Worm (Caenorhabditis elegans) whole organism, late embryonic: ENCODE results near the gene B0303.4.

Source experiments
- C08G9.2 ChIP-seq: sonication (generic microtip); optimal IDR thresholded peaks from 2 replicates; lab custom pipeline; 2016; ENCODE audit warnings: mild to moderate bottlenecking, missing genetic modification characterization, moderate library complexity, missing compliant biosample characterization
- F13H6.1 ChIP-seq: sonication (generic microtip); optimal IDR thresholded peaks from 2 replicates; lab custom pipeline; 2016; ENCODE audit warnings: missing genetic modification characterization, missing compliant biosample characterization
- K02D7.2 ChIP-seq: sonication (generic microtip); optimal IDR thresholded peaks from 2 replicates; lab custom pipeline; 2017; ENCODE audit warnings: mild to moderate bottlenecking, missing genetic modification characterization, missing compliant biosample characterization
- Y22D7AL.16 ChIP-seq: sonication (generic microtip); optimal IDR thresholded peaks from 2 replicates; lab custom pipeline; 2016; ENCODE audit warnings: missing genetic modification characterization, missing compliant biosample characterization
- ahr-1 ChIP-seq: sonication (generic microtip); optimal IDR thresholded peaks from 2 replicates; lab custom pipeline; 2016; ENCODE audit warnings: missing genetic modification characterization, missing compliant biosample characterization
- ceh-14 ChIP-seq: sonication (generic microtip); optimal IDR thresholded peaks from 2 replicates; lab custom pipeline; 2016; ENCODE audit warnings: missing genotype, missing genetic modification characterization, missing compliant biosample characterization
- ceh-18 ChIP-seq: sonication (generic microtip); optimal IDR thresholded peaks from 2 replicates; lab custom pipeline; 2016; ENCODE audit warnings: missing genetic modification characterization, missing compliant biosample characterization
- ceh-19 ChIP-seq: fragments of 200-800 bp; sonication (Bioruptor generic); optimal IDR thresholded peaks from 2 replicates; lab custom pipeline; 2018; ENCODE audit warnings: mild to moderate bottlenecking, missing genetic modification characterization, missing compliant biosample characterization
- ceh-2 ChIP-seq: sonication (generic microtip); optimal IDR thresholded peaks from 2 replicates; lab custom pipeline; 2016; ENCODE audit warnings: missing genotype, missing genetic modification characterization, missing compliant biosample characterization
- ceh-22 ChIP-seq: sonication (generic microtip); optimal IDR thresholded peaks from 2 replicates; lab custom pipeline; 2017; ENCODE audit warnings: missing biosample characterization, missing genetic modification characterization
- ceh-24 ChIP-seq: sonication (generic microtip); optimal IDR thresholded peaks from 2 replicates; lab custom pipeline; 2016; ENCODE audit warnings: mild to moderate bottlenecking, missing genetic modification characterization, missing compliant biosample characterization
- ceh-30 ChIP-seq: fragments of 150-350 bp; optimal IDR thresholded peaks from 2 replicates; lab custom pipeline; 2014; ENCODE audit warnings: missing biosample characterization, missing genetic modification characterization
- ceh-31 ChIP-seq: sonication (generic microtip); optimal IDR thresholded peaks from 2 replicates; lab custom pipeline; 2016; ENCODE audit warnings: missing genetic modification characterization, missing compliant biosample characterization
- ceh-34 ChIP-seq: sonication (generic microtip); optimal IDR thresholded peaks from 2 replicates; lab custom pipeline; 2016; ENCODE audit warnings: mild to moderate bottlenecking, missing genetic modification characterization, missing compliant biosample characterization
- ceh-45 ChIP-seq: fragments of 200-800 bp; sonication (Bioruptor generic); IDR thresholded peaks from 2 replicates; pipeline ENCODE4 v1.3.6; 2022; ENCODE audit warnings: missing genetic modification reagents, missing genetic modification characterization, missing compliant biosample characterization
- ceh-48 ChIP-seq: sonication (generic microtip); optimal IDR thresholded peaks from 2 replicates; lab custom pipeline; 2016; ENCODE audit warnings: missing genetic modification characterization, inconsistent platforms, missing compliant biosample characterization
- ceh-6 ChIP-seq: fragments of 200-800 bp; sonication (Bioruptor generic); optimal IDR thresholded peaks from 2 replicates; lab custom pipeline; 2018; ENCODE audit warnings: mild to moderate bottlenecking, missing genetic modification characterization, missing compliant biosample characterization
- ceh-9 ChIP-seq: sonication (generic microtip); optimal IDR thresholded peaks from 2 replicates; lab custom pipeline; 2016; ENCODE audit warnings: mild to moderate bottlenecking, missing genetic modification characterization, inconsistent platforms, missing compliant biosample characterization
- che-1 ChIP-seq: sonication (generic microtip); optimal IDR thresholded peaks from 2 replicates; lab custom pipeline; 2016; ENCODE audit warnings: mild to moderate bottlenecking, missing genetic modification characterization, missing compliant biosample characterization
- elt-4 ChIP-seq: sonication (generic microtip); optimal IDR thresholded peaks from 2 replicates; lab custom pipeline; 2016; ENCODE audit warnings: missing genetic modification characterization, missing compliant biosample characterization
- ets-4 ChIP-seq: sonication (generic microtip); optimal IDR thresholded peaks from 2 replicates; lab custom pipeline; 2016; ENCODE audit warnings: missing genetic modification characterization, missing compliant biosample characterization
- fax-1 ChIP-seq: sonication (generic microtip); optimal IDR thresholded peaks from 2 replicates; lab custom pipeline; 2016; ENCODE audit warnings: missing genotype, missing genetic modification characterization, missing compliant biosample characterization
- hlh-15 ChIP-seq: sonication (generic microtip); optimal IDR thresholded peaks from 2 replicates; lab custom pipeline; 2016; ENCODE audit warnings: missing genetic modification characterization, missing compliant biosample characterization
- hlh-30 ChIP-seq: sonication (generic microtip); optimal IDR thresholded peaks from 2 replicates; lab custom pipeline; 2017; ENCODE audit warnings: antibody characterized with exemption, missing genetic modification characterization, missing compliant biosample characterization; ENCODE audit not compliant: insufficient read depth
- hlh-8 ChIP-seq: sonication (generic microtip); optimal IDR thresholded peaks from 2 replicates; lab custom pipeline; 2016; ENCODE audit warnings: missing genotype, missing genetic modification characterization, missing compliant biosample characterization
- nfya-1 ChIP-seq: sonication (generic microtip); optimal IDR thresholded peaks from 2 replicates; lab custom pipeline; 2017; ENCODE audit warnings: missing genetic modification characterization, mild to moderate bottlenecking, missing compliant biosample characterization, antibody characterized with exemption, moderate library complexity
- nhr-232 ChIP-seq: sonication (generic microtip); optimal IDR thresholded peaks from 2 replicates; lab custom pipeline; 2016; ENCODE audit warnings: missing genetic modification characterization, missing compliant biosample characterization
- odd-2 ChIP-seq: sonication (generic microtip); optimal IDR thresholded peaks from 2 replicates; lab custom pipeline; 2017; ENCODE audit warnings: antibody characterized with exemption, mild to moderate bottlenecking, missing genetic modification characterization, missing compliant biosample characterization
- pat-9 ChIP-seq: fragments of 200-800 bp; sonication (Bioruptor generic); optimal IDR thresholded peaks from 2 replicates; lab custom pipeline; 2018; ENCODE audit warnings: mild to moderate bottlenecking, missing genetic modification characterization, moderate library complexity, missing compliant biosample characterization
- pqm-1 ChIP-seq: sonication (generic microtip); optimal IDR thresholded peaks from 2 replicates; lab custom pipeline; 2016; ENCODE audit warnings: missing genetic modification characterization, missing compliant biosample characterization
- pros-1 ChIP-seq: fragments of 150-350 bp; optimal IDR thresholded peaks from 2 replicates; lab custom pipeline; 2014; ENCODE audit warnings: missing biosample characterization, missing genetic modification reagents, missing genetic modification characterization
- rnt-1 ChIP-seq: sonication (generic microtip); optimal IDR thresholded peaks from 2 replicates; lab custom pipeline; 2016; ENCODE audit warnings: missing genetic modification characterization, missing compliant biosample characterization
- sox-4 ChIP-seq: sonication (generic microtip); optimal IDR thresholded peaks from 2 replicates; lab custom pipeline; 2017; ENCODE audit warnings: mild to moderate bottlenecking, missing genetic modification characterization, inconsistent platforms, missing compliant biosample characterization
- syd-9 ChIP-seq: sonication (generic microtip); optimal IDR thresholded peaks from 2 replicates; lab custom pipeline; 2016; ENCODE audit warnings: mild to moderate bottlenecking, missing genetic modification characterization, moderate library complexity, missing compliant biosample characterization
- tbx-7 ChIP-seq: sonication (generic microtip); optimal IDR thresholded peaks from 2 replicates; lab custom pipeline; 2016; ENCODE audit warnings: missing genotype, missing genetic modification characterization, missing compliant biosample characterization
- unc-3 ChIP-seq, 2 experiments: fragments of 200-800 bp in 1 of 2; sonication (Bioruptor generic) in 1 of 2; sonication (generic microtip) in 1 of 2; conservative IDR thresholded peaks in 1 of 2; optimal IDR thresholded peaks in 1 of 2; 2 replicates each; pipeline versions ENCODE4 v1.3.6 to Lab custom; 2016 to 2022; ENCODE audit warnings: missing compliant biosample characterization in 2 of 2, missing genetic modification characterization in 2 of 2, missing genetic modification reagents in 1 of 2
- unc-42 ChIP-seq: sonication (generic microtip); optimal IDR thresholded peaks from 2 replicates; lab custom pipeline; 2016; ENCODE audit warnings: missing genotype, missing genetic modification characterization, missing compliant biosample characterization
- unc-86 ChIP-seq: sonication (generic microtip); optimal IDR thresholded peaks from 2 replicates; lab custom pipeline; 2016; ENCODE audit warnings: missing genetic modification characterization, missing compliant biosample characterization

The B0303.4 gene

DNA sequence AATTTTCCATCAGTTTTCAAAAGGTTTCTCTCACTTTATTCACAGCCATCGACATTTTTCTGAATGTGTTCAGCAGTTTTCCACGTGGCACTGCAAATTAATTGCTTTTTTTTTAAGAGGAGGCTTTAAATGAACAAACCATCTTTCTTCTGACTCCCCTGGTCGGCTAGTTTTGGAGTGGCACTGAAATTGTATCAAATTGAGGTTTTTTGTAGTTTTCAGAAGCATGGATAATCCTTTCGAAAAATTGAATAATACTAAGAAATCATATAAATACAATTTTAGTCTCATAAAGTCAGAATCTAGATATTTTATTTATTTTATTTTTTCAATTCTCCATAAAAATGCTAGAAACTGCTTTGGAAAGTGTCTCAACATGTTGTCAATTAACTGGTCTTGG lies 15.1 kb downstream of the B0303.4 start, which contains the start of gene B0303.16:
B0303.16 (plus strand) TSS at position 301 of the 400 bp plus-strand sequence.
- no peak for TF ChIP-seq ceh-6

DNA sequence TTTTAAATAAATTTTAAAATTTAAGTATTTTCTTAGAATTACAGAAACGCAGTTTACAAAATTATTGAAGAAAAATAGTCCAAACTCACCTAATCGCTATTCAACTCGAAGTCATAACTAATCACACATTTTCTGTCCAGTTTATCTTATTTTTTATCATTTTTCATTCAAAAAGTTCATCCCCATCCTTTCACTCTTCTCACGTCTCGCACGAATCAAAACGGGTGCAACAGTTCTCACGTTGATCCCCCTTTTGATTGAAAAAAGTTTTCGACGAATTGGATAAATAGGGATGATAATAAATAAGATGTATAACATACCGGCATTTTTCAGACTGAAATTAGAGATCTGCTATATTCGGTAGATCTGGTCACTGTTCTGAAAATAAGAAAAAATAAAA lies 20.1 kb downstream of the B0303.4 start:
- TF ChIP-seq ceh-48 (tag; lab: Kevin White, UChicago), result no peak
- no peak for TF ChIP-seq ceh-24 (tag; lab: Kevin White, UChicago)
- TF ChIP-seq fax-1 (tag; lab: Kevin White, UChicago), result no peak
- TF ChIP-seq F13H6.1 (tag; lab: Kevin White, UChicago), result no peak
- TF ChIP-seq ceh-14 (tag; lab: Kevin White, UChicago), result no peak
- no peak for TF ChIP-seq ceh-6

DNA sequence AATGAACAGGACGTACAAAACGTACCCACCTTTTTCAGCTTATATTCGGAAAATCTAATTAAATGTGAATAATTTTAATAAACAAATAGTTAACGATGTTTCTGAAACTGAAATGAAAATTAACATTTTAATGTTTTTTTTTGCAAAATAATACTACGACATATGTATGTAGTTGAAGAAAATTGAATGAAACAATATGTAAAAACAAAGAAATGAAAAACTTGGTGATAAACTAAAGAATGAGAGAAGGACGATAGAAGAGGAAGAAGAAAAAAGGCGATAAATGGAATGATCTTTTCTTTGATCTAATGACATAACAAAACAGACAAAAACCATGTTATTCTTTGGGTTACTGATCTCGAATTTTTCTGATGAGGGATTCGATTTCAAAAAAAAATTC lies 20.7 kb downstream of the B0303.4 start, which contains the start of gene B0303.11:
B0303.11 (minus strand) TSS at position 101 of the 400 bp plus-strand sequence.
- no peak for TF ChIP-seq odd-2
- no peak for TF ChIP-seq rnt-1 (tag; lab: Kevin White, UChicago)
- no peak for TF ChIP-seq ets-4 (tag; lab: Kevin White, UChicago)
- TF ChIP-seq ceh-19, result no peak
- TF ChIP-seq K02D7.2 (tag; lab: Kevin White, UChicago), result no peak
- no peak for TF ChIP-seq unc-86
- no peak for TF ChIP-seq nhr-232 (tag; lab: Kevin White, UChicago)
- no peak for TF ChIP-seq ceh-34 (tag; lab: Kevin White, UChicago)
- no peak for TF ChIP-seq ceh-18 (tag; lab: Kevin White, UChicago)
- no peak for TF ChIP-seq nfya-1 (tag; lab: Kevin White, UChicago)
- TF ChIP-seq hlh-8 (tag; lab: Kevin White, UChicago), result no peak
- no peak for TF ChIP-seq sox-4 (tag; lab: Kevin White, UChicago)
- TF ChIP-seq tbx-7 (tag; lab: Kevin White, UChicago), result no peak
- TF ChIP-seq pqm-1 (tag; lab: Kevin White, UChicago), result no peak
- no peak for TF ChIP-seq hlh-30 (tag; lab: Kevin White, UChicago)
- no peak for TF ChIP-seq unc-3 (GFP tag; conservative IDR thresholded peaks at IDR 0.05; lab: Robert Waterston, UW)
- no peak for TF ChIP-seq unc-3 (tag; optimal IDR thresholded peaks at IDR 0.05; lab: Kevin White, UChicago)
- no peak for TF ChIP-seq elt-4 (tag; lab: Kevin White, UChicago)
- TF ChIP-seq hlh-15 (tag; lab: Kevin White, UChicago), result no peak
- no peak for TF ChIP-seq pros-1

DNA sequence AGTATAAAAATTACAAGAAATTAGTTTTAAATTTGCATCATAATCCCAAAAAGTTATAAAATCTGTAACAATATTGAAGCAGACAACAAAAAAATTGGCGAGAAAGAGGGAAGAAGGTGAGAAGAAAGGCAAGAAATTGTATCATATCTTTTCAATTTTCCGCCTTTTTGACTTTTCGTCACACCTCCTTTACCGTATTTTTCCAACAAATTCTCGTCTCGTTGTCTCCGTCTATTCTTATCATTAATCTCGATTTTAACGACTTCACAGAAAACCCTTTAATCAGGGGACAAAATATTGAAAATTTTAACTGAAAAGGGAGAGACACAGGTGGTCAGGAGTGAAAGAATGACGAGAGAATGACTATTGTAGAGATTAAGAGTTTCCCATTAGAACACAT lies 23.3 kb downstream of the B0303.4 start:
- TF ChIP-seq ceh-22 (tag; lab: Kevin White, UChicago), result no peak
- no peak for TF ChIP-seq Y22D7AL.16
- TF ChIP-seq hlh-8 (tag; lab: Kevin White, UChicago), result no peak
- no peak for TF ChIP-seq nfya-1 (tag; lab: Kevin White, UChicago)
- TF ChIP-seq hlh-30 (tag; lab: Kevin White, UChicago), result no peak
- no peak for TF ChIP-seq ceh-30 (tag; lab: Kevin White, UChicago)
- TF ChIP-seq ceh-9, result no peak
- TF ChIP-seq ceh-45 (GFP tag; lab: Robert Waterston, UW), result no peak
- TF ChIP-seq ceh-31 (tag; lab: Kevin White, UChicago), result no peak
- TF ChIP-seq ahr-1 (tag; lab: Kevin White, UChicago), result no peak
- TF ChIP-seq syd-9 (tag; lab: Kevin White, UChicago), result no peak
- no peak for TF ChIP-seq F13H6.1 (tag; lab: Kevin White, UChicago)
- TF ChIP-seq unc-42, result no peak
- no peak for TF ChIP-seq tbx-7 (tag; lab: Kevin White, UChicago)
- TF ChIP-seq, all 69 proteins: peak for 0

DNA sequence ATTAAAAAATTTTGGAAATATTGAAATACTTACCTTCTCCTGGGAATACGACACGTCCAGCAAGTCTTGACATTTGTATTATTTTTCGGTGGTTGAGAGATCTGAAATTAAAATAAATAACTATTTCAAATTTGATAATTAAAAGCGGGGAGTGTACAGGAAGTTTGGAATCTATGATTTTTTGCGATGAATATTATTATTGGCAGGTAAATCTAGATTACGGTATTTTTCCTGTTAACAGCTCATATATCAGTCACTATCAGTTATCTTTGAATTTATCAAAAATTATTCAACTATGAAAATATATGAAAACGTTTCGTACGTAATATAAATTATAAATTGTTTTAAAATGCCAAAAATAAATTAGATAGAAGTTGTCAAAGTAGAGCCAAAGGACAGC lies 26.4 kb downstream of the B0303.4 start, which contains the start of gene B0303.14:
B0303.14 (minus strand) TSS at position 101 of the 400 bp plus-strand sequence.
- TF ChIP-seq ceh-18 (tag; lab: Kevin White, UChicago) (no peak), pat-9 (tag; lab: Kevin White, UChicago) (no peak), ceh-2 (no peak), che-1 (no peak), unc-42 (no peak), ceh-30 (tag; lab: Kevin White, UChicago) (no peak), syd-9 (tag; lab: Kevin White, UChicago) (no peak), C08G9.2 (tag; lab: Kevin White, UChicago) (no peak), pros-1 (no peak), ceh-22 (tag; lab: Kevin White, UChicago) (no peak)
